Worm (Caenorhabditis elegans): ENCODE measurements around the gene srx-96.

- no peak for TF ChIP-seq snpc-4 (tag; optimal IDR thresholded peaks at IDR 0.05)
- no peak for TF ChIP-seq unc-39 (tag; optimal IDR thresholded peaks at IDR 0.05)
- TF ChIP-seq mab-5 (tag; optimal IDR thresholded peaks at IDR 0.05): no peak
- no peak for TF ChIP-seq elt-3 (tag; optimal IDR thresholded peaks at IDR 0.05)
- no peak for TF ChIP-seq lin-39 (tag; optimal IDR thresholded peaks at IDR 0.05)
- TF ChIP-seq nhr-12 (tag; optimal IDR thresholded peaks at IDR 0.05): no peak
- TF ChIP-seq skn-1 (tag; optimal IDR thresholded peaks at IDR 0.05): no peak
- no peak for TF ChIP-seq mdl-1 (tag; optimal IDR thresholded peaks at IDR 0.05)
- TF ChIP-seq ama-1 (optimal IDR thresholded peaks at IDR 0.05): no peak
- no peak for TF ChIP-seq nhr-77 (tag; optimal IDR thresholded peaks at IDR 0.05)
- no peak for TF ChIP-seq ztf-4 (tag; optimal IDR thresholded peaks at IDR 0.05)
- TF ChIP-seq egl-27 (tag; optimal IDR thresholded peaks at IDR 0.05): no peak
- TF ChIP-seq nhr-11 (tag; optimal IDR thresholded peaks at IDR 0.05): no peak
Measured at ce11 chrV:13669170-13669569, 42.0 kb upstream of the srx-96 start.
